Fruit fly (Drosophila melanogaster) whole organism, embryonic: ENCODE data around the gene CG12009.
A peak's percentile ranks its signal among the peaks of the same experiment; 100 is the strongest.

Experiments used
- CG10209 ChIP-seq: fragments of 200-800 bp; sonication (Bioruptor generic); optimal IDR thresholded peaks from 3 replicates; lab custom pipeline; 2017; ENCODE audit warnings: missing biosample characterization, mild to moderate bottlenecking, missing genetic modification characterization, missing genetic modification reagents
- CG11398 ChIP-seq: fragments of 200-800 bp; sonication (Bioruptor generic); optimal IDR thresholded peaks from 2 replicates; lab custom pipeline; 2016; ENCODE audit warnings: missing biosample characterization, missing genetic modification characterization
- CG12155 ChIP-seq: fragments of 200-800 bp; sonication (Bioruptor generic); optimal IDR thresholded peaks from 3 replicates; lab custom pipeline; 2016; ENCODE audit warnings: missing biosample characterization, missing genetic modification characterization
- CG14441 ChIP-seq: fragments of 200-800 bp; sonication (Bioruptor generic); IDR thresholded peaks from 2 replicates; pipeline ENCODE4 v1.3.6; 2022; ENCODE audit warnings: missing biosample characterization, missing genetic modification characterization
- CG14667 ChIP-seq: fragments of 200-800 bp; sonication (Bioruptor generic); IDR thresholded peaks from 2 replicates; pipeline ENCODE4 v1.3.6; 2022; ENCODE audit warnings: missing biosample characterization, missing genetic modification characterization
- CG1603 ChIP-seq: fragments of 200-800 bp; sonication (Bioruptor generic); optimal IDR thresholded peaks from 2 replicates; lab custom pipeline; 2019; ENCODE audit warnings: missing biosample characterization, mild to moderate bottlenecking, missing genetic modification characterization, moderate library complexity
- CG17829 ChIP-seq: fragments of 200-800 bp; optimal IDR thresholded peaks from 2 replicates; lab custom pipeline; 2019; ENCODE audit warnings: missing biosample characterization, mild to moderate bottlenecking, missing genetic modification characterization, moderate library complexity
- CG18599 ChIP-seq: fragments of 200-800 bp; sonication (Bioruptor generic); optimal IDR thresholded peaks from 3 replicates; lab custom pipeline; 2017; ENCODE audit warnings: missing biosample characterization, missing genetic modification characterization, mild to moderate bottlenecking, moderate library complexity, missing genetic modification reagents
- CG2116 ChIP-seq: fragments of 200-800 bp; sonication (Bioruptor generic); optimal IDR thresholded peaks from 3 replicates; lab custom pipeline; 2018; ENCODE audit warnings: missing biosample characterization, mild to moderate bottlenecking, missing genetic modification characterization
- CG2712 ChIP-seq: fragments of 200-800 bp; optimal IDR thresholded peaks from 3 replicates; lab custom pipeline; 2019; ENCODE audit warnings: missing biosample characterization, mild to moderate bottlenecking, missing genetic modification characterization, moderate library complexity
- CG31224 ChIP-seq: fragments of 200-800 bp; sonication (Bioruptor generic); IDR thresholded peaks from 2 replicates; pipeline ENCODE4 v1.3.6; 2022; ENCODE audit warnings: missing biosample characterization, missing genetic modification characterization
- CG32767 ChIP-seq: fragments of 200-800 bp; sonication (Bioruptor generic); IDR thresholded peaks from 2 replicates; pipeline ENCODE4 v1.3.6; 2022; ENCODE audit warnings: missing biosample characterization, missing genetic modification characterization
- CG6683 ChIP-seq: fragments of 200-800 bp; sonication (Bioruptor generic); optimal IDR thresholded peaks from 2 replicates; lab custom pipeline; 2017; ENCODE audit warnings: missing biosample characterization, mild to moderate bottlenecking, missing genetic modification characterization, missing genetic modification reagents
- CG7786 ChIP-seq: fragments of 200-800 bp; sonication (Bioruptor generic); optimal IDR thresholded peaks from 2 replicates; lab custom pipeline; 2016; ENCODE audit warnings: missing biosample characterization, missing genetic modification characterization
- CG7963 ChIP-seq: fragments of 200-800 bp; sonication (Bioruptor generic); IDR thresholded peaks from 3 replicates; pipeline ENCODE4 v1.3.6; 2022; ENCODE audit warnings: missing biosample characterization, missing genetic modification characterization; ENCODE audit not compliant: partially characterized antibody
- CG8944 ChIP-seq: fragments of 200-800 bp; sonication (Bioruptor generic); optimal IDR thresholded peaks from 3 replicates; lab custom pipeline; 2016; ENCODE audit warnings: missing biosample characterization, missing genetic modification characterization
- D ChIP-seq, 2 experiments: fragments of 200-800 bp in 1 of 2; fragments of >200 bp in 1 of 2; sonication (Bioruptor generic) in 1 of 2; optimal IDR thresholded peaks; 2 replicates in 1 of 2; 3 replicates in 1 of 2; lab custom pipeline; 2017; ENCODE audit warnings: mild to moderate bottlenecking in 1 of 2, missing biosample characterization in 1 of 2, missing genetic modification characterization in 1 of 2, missing genetic modification reagents in 1 of 2
- Ets65A ChIP-seq: fragments of 200-800 bp; sonication (Bioruptor generic); peaks from one replicate; lab custom pipeline; 2016; ENCODE audit warnings: missing biosample characterization, missing genetic modification characterization
- Fer1 ChIP-seq: fragments of 200-800 bp; sonication (Bioruptor generic); optimal IDR thresholded peaks from 2 replicates; lab custom pipeline; 2017; ENCODE audit warnings: missing biosample characterization, mild to moderate bottlenecking, missing genetic modification characterization
- Fer2 ChIP-seq: fragments of 200-800 bp; sonication (Bioruptor generic); optimal IDR thresholded peaks from 2 replicates; lab custom pipeline; 2018; ENCODE audit warnings: missing biosample characterization, mild to moderate bottlenecking, missing genetic modification characterization, moderate library complexity
- NC2β ChIP-seq: fragments of 200-800 bp; sonication (Bioruptor generic); optimal IDR thresholded peaks from 2 replicates; lab custom pipeline; 2016; ENCODE audit warnings: missing biosample characterization, missing genetic modification characterization
- Pdp1 ChIP-seq, 2 experiments: fragments of 200-800 bp; sonication (Bioruptor generic); optimal IDR thresholded peaks; 3 replicates each; lab custom pipeline; 2016; ENCODE audit warnings: missing biosample characterization in 2 of 2, missing genetic modification characterization in 2 of 2, mild to moderate bottlenecking in 1 of 2, moderate library complexity in 1 of 2
- Scr ChIP-seq: fragments of 200-800 bp; sonication (Bioruptor generic); IDR thresholded peaks from 2 replicates; pipeline ENCODE4 v1.3.6; 2022; ENCODE audit warnings: missing biosample characterization, missing genetic modification characterization; ENCODE audit not compliant: partially characterized antibody
- ato ChIP-seq: fragments of 200-800 bp; sonication (Bioruptor generic); IDR thresholded peaks from 2 replicates; pipeline ENCODE4 v1.3.6; 2022; ENCODE audit warnings: missing biosample characterization, missing genetic modification characterization; ENCODE audit not compliant: partially characterized antibody
- bsh ChIP-seq, 2 experiments: fragments of 200-800 bp; sonication (Bioruptor generic); optimal IDR thresholded peaks; 2 replicates each; lab custom pipeline; 2017 to 2018; ENCODE audit warnings: mild to moderate bottlenecking in 2 of 2, missing biosample characterization in 2 of 2, missing genetic modification characterization in 2 of 2, moderate library complexity in 1 of 2
- btn ChIP-seq: fragments of 200-800 bp; sonication (Bioruptor generic); optimal IDR thresholded peaks from 2 replicates; lab custom pipeline; 2016; ENCODE audit warnings: missing biosample characterization, missing genetic modification characterization
- chm ChIP-seq: fragments of 200-800 bp; sonication (Bioruptor generic); IDR thresholded peaks from 2 replicates; pipeline ENCODE4 v1.3.6; 2022; ENCODE audit warnings: missing biosample characterization, missing genetic modification characterization
- croc ChIP-seq: fragments of 200-800 bp; sonication (Bioruptor generic); conservative IDR thresholded peaks from 3 replicates; pipeline ENCODE4 v1.3.6; 2022; ENCODE audit warnings: missing biosample characterization, missing genetic modification characterization
- dmrt99B ChIP-seq: fragments of 200-800 bp; sonication (Bioruptor generic); optimal IDR thresholded peaks from 2 replicates; lab custom pipeline; 2018; ENCODE audit warnings: missing biosample characterization, mild to moderate bottlenecking, missing genetic modification characterization, moderate library complexity
- eve ChIP-seq, 2 experiments: fragments of >200 bp; optimal IDR thresholded peaks; 2 replicates each; lab custom pipeline; 2017; ENCODE audit warnings: missing biosample characterization in 2 of 2, missing genetic modification characterization in 2 of 2
- fd64A ChIP-seq: fragments of 200-800 bp; sonication (Bioruptor generic); optimal IDR thresholded peaks from 3 replicates; lab custom pipeline; 2018; ENCODE audit warnings: missing biosample characterization, mild to moderate bottlenecking, missing genetic modification characterization
- gfzf ChIP-seq: fragments of 200-800 bp; sonication (Bioruptor generic); optimal IDR thresholded peaks from 2 replicates; lab custom pipeline; 2016; ENCODE audit warnings: missing biosample characterization, mild to moderate bottlenecking, missing genetic modification characterization, moderate library complexity
- kni ChIP-seq: fragments of 200-800 bp; sonication (Bioruptor generic); optimal IDR thresholded peaks from 3 replicates; lab custom pipeline; 2017; ENCODE audit warnings: mild to moderate bottlenecking, missing biosample characterization, missing genetic modification reagents, missing genetic modification characterization
- mam ChIP-seq: fragments of 200-800 bp; sonication (Bioruptor generic); optimal IDR thresholded peaks from 3 replicates; lab custom pipeline; 2016; ENCODE audit warnings: missing biosample characterization, missing genetic modification characterization
- nerfin-2 ChIP-seq: fragments of 200-800 bp; sonication (Bioruptor generic); IDR thresholded peaks from 2 replicates; pipeline ENCODE4 v1.3.6; 2022; ENCODE audit warnings: missing biosample characterization, missing genetic modification characterization; ENCODE audit not compliant: partially characterized antibody
- repo ChIP-seq: fragments of 200-800 bp; sonication (Bioruptor generic); optimal IDR thresholded peaks from 2 replicates; lab custom pipeline; 2016; ENCODE audit warnings: missing biosample characterization, missing genetic modification characterization
- rib ChIP-seq: fragments of 200-800 bp; sonication (Bioruptor generic); IDR thresholded peaks from 2 replicates; pipeline ENCODE4 v1.3.6; 2022; ENCODE audit warnings: missing biosample characterization, missing genetic modification characterization
- sc ChIP-seq, 3 experiments: fragments of >200 bp in 2 of 3; fragments of 200-800 bp in 1 of 3; sonication (Bioruptor generic) in 1 of 3; optimal IDR thresholded peaks; 2 replicates in 2 of 3; 3 replicates in 1 of 3; lab custom pipeline; 2017; ENCODE audit warnings: mild to moderate bottlenecking in 1 of 3, missing biosample characterization in 1 of 3, missing genetic modification characterization in 1 of 3, missing genetic modification reagents in 1 of 3
- tap ChIP-seq: fragments of 200-800 bp; optimal IDR thresholded peaks from 3 replicates; lab custom pipeline; 2019; ENCODE audit warnings: missing biosample characterization, mild to moderate bottlenecking, missing genetic modification characterization, moderate library complexity
- twi ChIP-seq: fragments of 200-800 bp; optimal IDR thresholded peaks from 2 replicates; lab custom pipeline; 2019; ENCODE audit warnings: missing biosample characterization, mild to moderate bottlenecking, missing genetic modification characterization, moderate library complexity
- unc-4 ChIP-seq: fragments of 200-800 bp; sonication (Bioruptor generic); IDR thresholded peaks from 2 replicates; pipeline ENCODE4 v1.3.6; 2022; ENCODE audit warnings: missing biosample characterization, missing genetic modification characterization; ENCODE audit not compliant: partially characterized antibody
- vvl ChIP-seq: fragments of 200-800 bp; sonication (Bioruptor generic); IDR thresholded peaks from 2 replicates; pipeline ENCODE4 v1.3.6; 2022; ENCODE audit warnings: missing biosample characterization, missing genetic modification characterization
- zf30C ChIP-seq: fragments of 200-800 bp; sonication (Bioruptor generic); optimal IDR thresholded peaks from 3 replicates; lab custom pipeline; 2018; ENCODE audit warnings: missing biosample characterization, mild to moderate bottlenecking, missing genetic modification characterization
- zfh1 ChIP-seq: fragments of 200-800 bp; sonication (Bioruptor generic); IDR thresholded peaks from 3 replicates; pipeline ENCODE4 v1.3.6; 2022; ENCODE audit warnings: missing biosample characterization, missing genetic modification characterization

Gene CG12009

dm6 chr3L:3303087-3303526 is 11.8 kb downstream of the CG12009 start, which contains the start of gene CG14968 (continued):
- peak; percentile 66 to 74 for TF ChIP-seq Pdp1 (GFP tag; optimal IDR thresholded peaks at IDR 0.05; lab: Kevin White, UChicago)
- peak; percentile 90 for TF ChIP-seq CG14667 (GFP tag; lab: Robert Waterston, UW)
- peak; percentile 93 for TF ChIP-seq CG31224 (GFP tag; lab: Robert Waterston, UW)
- no peak for TF ChIP-seq zf30C (GFP tag; lab: Kevin White, UChicago)
- TF ChIP-seq D (optimal IDR thresholded peaks at IDR 0.05; lab: Kevin White, UChicago), result no peak
- peak; percentile 81 for TF ChIP-seq D (GFP tag; optimal IDR thresholded peaks at IDR 0.05; lab: Kevin White, UChicago)
- TF ChIP-seq zfh1 (GFP tag; lab: Robert Waterston, UW), result peak; percentile 98
- peak; percentile 90 for TF ChIP-seq CG12155 (GFP tag; lab: Kevin White, UChicago)
- TF ChIP-seq btn (GFP tag; lab: Kevin White, UChicago), result peak; percentile 38
- TF ChIP-seq Fer1 (GFP tag; lab: Kevin White, UChicago), result peak; percentile 95
- TF ChIP-seq croc (GFP tag; lab: Robert Waterston, UW), result peak; percentile 77
- TF ChIP-seq rib, result peak; percentile 94
- peak; percentile 87 for TF ChIP-seq CG2712 (tag; lab: Kevin White, UChicago)
- no peak for TF ChIP-seq ato (GFP tag; lab: Robert Waterston, UW)

DNA sequence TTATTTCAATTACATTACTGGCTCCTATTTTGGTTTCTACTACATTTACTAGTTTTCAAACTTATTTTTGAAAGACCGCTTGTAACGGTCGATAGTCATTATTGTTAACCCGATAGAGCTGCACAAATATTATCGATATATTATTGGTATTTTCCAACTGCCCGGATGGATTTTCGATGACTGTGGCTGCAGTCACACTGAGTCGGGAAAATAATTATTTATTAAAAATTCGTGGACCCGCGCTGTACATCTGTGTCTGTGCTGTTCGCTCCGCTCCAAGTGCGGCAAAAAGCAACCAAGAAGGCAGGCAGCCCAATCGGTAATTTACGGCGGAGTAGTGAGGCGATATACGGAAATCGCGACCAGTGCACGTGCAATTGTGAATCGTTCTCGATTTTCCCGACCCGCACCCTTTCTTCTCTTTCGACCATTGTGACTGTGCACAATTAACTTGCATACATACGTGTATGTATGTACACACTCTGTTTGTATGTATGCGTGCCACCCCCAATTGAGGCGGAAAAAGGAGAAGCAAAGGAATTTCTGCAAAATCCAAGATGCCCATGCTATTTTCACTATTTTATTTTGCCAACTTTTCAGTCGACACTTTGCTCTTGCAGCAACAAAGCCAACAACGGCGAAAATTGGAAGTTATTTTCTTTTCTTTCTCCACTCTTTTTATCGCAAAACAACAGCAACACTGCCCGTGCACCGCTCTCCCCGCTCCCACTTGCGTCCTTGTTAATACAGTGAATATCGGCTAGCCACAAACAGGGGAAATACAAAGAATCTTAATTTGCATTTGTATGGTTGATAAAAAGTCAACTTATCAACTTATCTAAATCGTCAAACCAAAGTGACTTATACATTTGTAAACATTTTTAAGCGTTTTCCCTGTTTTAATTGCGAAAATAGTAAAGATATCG is 12.5 kb downstream of the CG12009 start, which contains the start of gene ZnT63C:
Gene ZnT63C (plus strand): TSS at position 175 of the 926 bp plus-strand sequence.
- TF ChIP-seq Ets65A (GFP tag; lab: Kevin White, UChicago), result no peak
- TF ChIP-seq gfzf (GFP tag; lab: Kevin White, UChicago), result peak; percentile 85
- no peak for TF ChIP-seq Fer2
- no peak for TF ChIP-seq bsh (GFP tag; optimal IDR thresholded peaks at IDR 0.05; lab: Kevin White, UChicago)
- TF ChIP-seq CG11398 (GFP tag; lab: Kevin White, UChicago), result no peak
- no peak for TF ChIP-seq dmrt99B (tag; lab: Kevin White, UChicago)
- TF ChIP-seq tap, result no peak
- no peak for TF ChIP-seq mam (GFP tag; lab: Kevin White, UChicago)
- TF ChIP-seq CG14441 (GFP tag; lab: Robert Waterston, UW), result no peak
- peak; percentile 79 for TF ChIP-seq Scr
- TF ChIP-seq vvl (GFP tag; lab: Robert Waterston, UW), result peak; percentile 57
- TF ChIP-seq CG7786 (GFP tag; lab: Kevin White, UChicago), result no peak
- peak; percentile 87 for TF ChIP-seq nerfin-2 (GFP tag; lab: Robert Waterston, UW)
- peak; percentile 90 for TF ChIP-seq CG2116 (GFP tag; lab: Kevin White, UChicago)
- no peak for TF ChIP-seq repo (GFP tag; lab: Kevin White, UChicago)
- peak; percentile 72 for TF ChIP-seq chm (GFP tag; lab: Robert Waterston, UW)
- TF ChIP-seq CG7963 (GFP tag; lab: Robert Waterston, UW), result peak; percentile 89
- TF ChIP-seq twi (tag; lab: Kevin White, UChicago), result no peak
- TF ChIP-seq btn (GFP tag; lab: Kevin White, UChicago), result no peak
- TF ChIP-seq CG32767 (GFP tag; lab: Robert Waterston, UW), result peak; percentile 40; the same call in 1 of the 2 replicates
- peak in 1 of 2 experiments; percentile 63 for TF ChIP-seq eve (GFP tag; optimal IDR thresholded peaks at IDR 0.05; lab: Kevin White, UChicago)
- peak; percentile 78 for TF ChIP-seq unc-4 (GFP tag; lab: Robert Waterston, UW)
- TF ChIP-seq NC2β (GFP tag; lab: Kevin White, UChicago), result no peak
- TF ChIP-seq CG1603 (tag; lab: Kevin White, UChicago), result peak; percentile 63
- TF ChIP-seq CG8944 (GFP tag; lab: Kevin White, UChicago), result no peak
- TF ChIP-seq sc (optimal IDR thresholded peaks at IDR 0.05; lab: Kevin White, UChicago), result no peak
- no peak for TF ChIP-seq sc (GFP tag; optimal IDR thresholded peaks at IDR 0.05; lab: Kevin White, UChicago)
- TF ChIP-seq rib, result 0 out of 2 replicates have a peak, but pooled peaks have one; percentile 16
- TF ChIP-seq kni (GFP tag; lab: Kevin White, UChicago), result no peak
- TF ChIP-seq CG31224 (GFP tag; lab: Robert Waterston, UW), result no peak
- no peak for TF ChIP-seq CG17829
- TF ChIP-seq CG10209 (GFP tag; lab: Kevin White, UChicago), result no peak
- TF ChIP-seq fd64A (GFP tag; lab: Kevin White, UChicago), result peak; percentile 26
- TF ChIP-seq CG6683 (GFP tag; lab: Kevin White, UChicago), result no peak
- no peak for TF ChIP-seq CG18599 (GFP tag; lab: Kevin White, UChicago)
